Fruit fly (Drosophila melanogaster) whole organism, embryonic: ENCODE data around the gene prt.
A peak's percentile ranks its signal among the peaks of the same experiment; 100 is the strongest.

Source experiments
- BEAF-32 ChIP-seq: fragments of 200-800 bp; sonication (Bioruptor generic); optimal IDR thresholded peaks from 3 replicates; lab custom pipeline; 2017; ENCODE audit warnings: missing biosample characterization, missing genetic modification characterization, mild to moderate bottlenecking, moderate library complexity, missing genetic modification reagents
- BtbVII ChIP-seq: fragments of 200-800 bp; sonication (Bioruptor generic); optimal IDR thresholded peaks from 3 replicates; lab custom pipeline; 2017; ENCODE audit warnings: missing biosample characterization, mild to moderate bottlenecking, missing genetic modification characterization
- CG11456 ChIP-seq: fragments of 200-800 bp; sonication (Bioruptor generic); IDR thresholded peaks from 3 replicates; pipeline ENCODE4 v1.3.6; 2022; ENCODE audit warnings: missing biosample characterization, missing genetic modification characterization
- CG1233 ChIP-seq: fragments of 200-800 bp; sonication (Bioruptor generic); optimal IDR thresholded peaks from 4 replicates; lab custom pipeline; 2018; ENCODE audit warnings: missing biosample characterization, mild to moderate bottlenecking, missing genetic modification characterization
- CG12744 ChIP-seq: fragments of 200-800 bp; sonication (Bioruptor generic); optimal IDR thresholded peaks from 2 replicates; lab custom pipeline; 2016; ENCODE audit warnings: missing biosample characterization, missing genetic modification characterization
- CG13775 ChIP-seq: fragments of 200-800 bp; sonication (Bioruptor generic); optimal IDR thresholded peaks from 3 replicates; lab custom pipeline; 2017; ENCODE audit warnings: missing biosample characterization, mild to moderate bottlenecking, missing genetic modification characterization
- CG17328 ChIP-seq: fragments of 200-800 bp; sonication (Bioruptor generic); IDR thresholded peaks from 2 replicates; pipeline ENCODE4 v1.3.6; 2022; ENCODE audit warnings: missing biosample characterization, missing genetic modification characterization
- CG17568 ChIP-seq: fragments of 200-800 bp; sonication (Bioruptor generic); optimal IDR thresholded peaks from 2 replicates; lab custom pipeline; 2018; ENCODE audit warnings: missing biosample characterization, mild to moderate bottlenecking, missing genetic modification characterization, moderate library complexity
- CG17802 ChIP-seq: fragments of 200-800 bp; sonication (Bioruptor generic); optimal IDR thresholded peaks from 2 replicates; lab custom pipeline; 2018; ENCODE audit warnings: missing biosample characterization, mild to moderate bottlenecking, missing genetic modification characterization, moderate library complexity
- CG17912 ChIP-seq: fragments of 200-800 bp; sonication (Bioruptor generic); optimal IDR thresholded peaks from 2 replicates; lab custom pipeline; 2018; ENCODE audit warnings: missing biosample characterization, mild to moderate bottlenecking, missing genetic modification characterization
- CG1832 ChIP-seq: fragments of 200-800 bp; sonication (Bioruptor generic); optimal IDR thresholded peaks from 2 replicates; lab custom pipeline; 2017; ENCODE audit warnings: missing biosample characterization, mild to moderate bottlenecking, missing genetic modification characterization, inconsistent platforms
- CG18476 ChIP-seq: fragments of 200-800 bp; sonication (Bioruptor generic); optimal IDR thresholded peaks from 2 replicates; lab custom pipeline; 2016; ENCODE audit warnings: missing biosample characterization, mild to moderate bottlenecking, missing genetic modification characterization
- CG4404 ChIP-seq: fragments of 200-800 bp; sonication (Bioruptor generic); IDR thresholded peaks from 2 replicates; pipeline ENCODE4 v1.3.6; 2022; ENCODE audit warnings: missing biosample characterization, missing genetic modification characterization
- CG4707 ChIP-seq: fragments of 200-800 bp; sonication (Bioruptor generic); optimal IDR thresholded peaks from 2 replicates; lab custom pipeline; 2018; ENCODE audit warnings: missing biosample characterization, mild to moderate bottlenecking, missing genetic modification characterization, moderate library complexity
- CG6854 ChIP-seq: fragments of 200-800 bp; sonication (Bioruptor generic); optimal IDR thresholded peaks from 3 replicates; lab custom pipeline; 2017; ENCODE audit warnings: missing biosample characterization, mild to moderate bottlenecking, missing genetic modification characterization
- CG7271 ChIP-seq: fragments of 200-800 bp; sonication (Bioruptor generic); optimal IDR thresholded peaks from 2 replicates; lab custom pipeline; 2018; ENCODE audit warnings: missing biosample characterization, mild to moderate bottlenecking, missing genetic modification characterization, moderate library complexity
- CG7928 ChIP-seq: fragments of 200-800 bp; sonication (Bioruptor generic); optimal IDR thresholded peaks from 2 replicates; lab custom pipeline; 2017; ENCODE audit warnings: missing biosample characterization, mild to moderate bottlenecking, missing genetic modification characterization
- CG7963 ChIP-seq: fragments of 200-800 bp; sonication (Bioruptor generic); IDR thresholded peaks from 3 replicates; pipeline ENCODE4 v1.3.6; 2022; ENCODE audit warnings: missing biosample characterization, missing genetic modification characterization; ENCODE audit not compliant: partially characterized antibody
- CG8478 ChIP-seq: fragments of >200 bp; optimal IDR thresholded peaks from 2 replicates; lab custom pipeline; 2018
- Chrac-16 ChIP-seq: fragments of 200-800 bp; sonication (Bioruptor generic); optimal IDR thresholded peaks from 3 replicates; lab custom pipeline; 2016; ENCODE audit warnings: missing biosample characterization, missing genetic modification characterization
- Drgx ChIP-seq: fragments of 200-800 bp; sonication (Bioruptor generic); IDR thresholded peaks from 2 replicates; pipeline ENCODE4 v1.3.6; 2022; ENCODE audit warnings: missing biosample characterization, missing genetic modification characterization
- E2f1 ChIP-seq: fragments of 200-800 bp; sonication (Bioruptor generic); IDR thresholded peaks from 2 replicates; pipeline ENCODE4 v1.3.6; 2022; ENCODE audit warnings: missing biosample characterization, missing genetic modification characterization
- E2f2 ChIP-seq: fragments of 200-800 bp; sonication (Bioruptor generic); IDR thresholded peaks from 2 replicates; pipeline ENCODE4 v1.3.6; 2022; ENCODE audit warnings: missing biosample characterization, missing genetic modification characterization
- Ets65A ChIP-seq: fragments of 200-800 bp; sonication (Bioruptor generic); peaks from one replicate; lab custom pipeline; 2016; ENCODE audit warnings: missing biosample characterization, missing genetic modification characterization
- Fer1 ChIP-seq: fragments of 200-800 bp; sonication (Bioruptor generic); optimal IDR thresholded peaks from 2 replicates; lab custom pipeline; 2017; ENCODE audit warnings: missing biosample characterization, mild to moderate bottlenecking, missing genetic modification characterization
- MESR4 ChIP-seq: fragments of 200-800 bp; sonication (Bioruptor generic); optimal IDR thresholded peaks from 2 replicates; lab custom pipeline; 2018; ENCODE audit warnings: missing biosample characterization, mild to moderate bottlenecking, missing genetic modification characterization, moderate library complexity
- Neu2 ChIP-seq: fragments of 200-800 bp; sonication (Bioruptor generic); optimal IDR thresholded peaks from 3 replicates; lab custom pipeline; 2016; ENCODE audit warnings: missing biosample characterization, missing genetic modification characterization, borderline replicate concordance
- Nf-YA ChIP-seq: fragments of 200-800 bp; sonication (Bioruptor generic); IDR thresholded peaks from 2 replicates; pipeline ENCODE4 v1.3.6; 2022; ENCODE audit warnings: missing biosample characterization, missing genetic modification characterization
- Sin3A ChIP-seq: fragments of >200 bp; optimal IDR thresholded peaks from 2 replicates; lab custom pipeline; 2018
- ac ChIP-seq: fragments of 200-800 bp; sonication (Bioruptor generic); optimal IDR thresholded peaks from 3 replicates; lab custom pipeline; 2017; ENCODE audit warnings: missing biosample characterization, mild to moderate bottlenecking, missing genetic modification characterization
- caup ChIP-seq: fragments of 200-800 bp; sonication (Bioruptor generic); optimal IDR thresholded peaks from 3 replicates; lab custom pipeline; 2017; ENCODE audit warnings: missing biosample characterization, mild to moderate bottlenecking, missing genetic modification characterization, moderate library complexity; ENCODE audit not compliant: severe bottlenecking
- crc ChIP-seq: fragments of 200-800 bp; sonication (Bioruptor generic); optimal IDR thresholded peaks from 2 replicates; lab custom pipeline; 2016; ENCODE audit warnings: missing biosample characterization, missing genetic modification characterization
- dmrt11E ChIP-seq: fragments of 200-800 bp; sonication (Bioruptor generic); optimal IDR thresholded peaks from 3 replicates; lab custom pipeline; 2018; ENCODE audit warnings: missing biosample characterization, mild to moderate bottlenecking, missing genetic modification characterization, moderate library complexity
- dmrt99B ChIP-seq: fragments of 200-800 bp; sonication (Bioruptor generic); optimal IDR thresholded peaks from 2 replicates; lab custom pipeline; 2018; ENCODE audit warnings: missing biosample characterization, mild to moderate bottlenecking, missing genetic modification characterization, moderate library complexity
- ems ChIP-seq: fragments of 200-800 bp; sonication (Bioruptor generic); optimal IDR thresholded peaks from 3 replicates; lab custom pipeline; 2016; ENCODE audit warnings: missing biosample characterization, missing genetic modification characterization
- exex ChIP-seq: fragments of 200-800 bp; sonication (Bioruptor generic); optimal IDR thresholded peaks from 4 replicates; lab custom pipeline; 2018; ENCODE audit warnings: missing biosample characterization, mild to moderate bottlenecking, missing genetic modification characterization, moderate library complexity
- fd96Cb ChIP-seq: fragments of 200-800 bp; sonication (Bioruptor generic); optimal IDR thresholded peaks from 2 replicates; lab custom pipeline; 2018; ENCODE audit warnings: missing biosample characterization, mild to moderate bottlenecking, missing genetic modification characterization, moderate library complexity
- grn ChIP-seq: fragments of 200-800 bp; sonication (Bioruptor generic); optimal IDR thresholded peaks from 3 replicates; lab custom pipeline; 2017; ENCODE audit warnings: missing biosample characterization, missing genetic modification characterization
- gt ChIP-seq: fragments of 200-800 bp; sonication (Bioruptor generic); IDR thresholded peaks from 2 replicates; pipeline ENCODE4 v1.3.6; 2022; ENCODE audit warnings: missing biosample characterization, missing genetic modification characterization
- hb ChIP-seq: fragments of 200-800 bp; sonication (Bioruptor generic); IDR thresholded peaks from 3 replicates; pipeline ENCODE4 v1.3.6; 2022; ENCODE audit warnings: missing biosample characterization, missing genetic modification characterization; ENCODE audit not compliant: partially characterized antibody
- jigr1 ChIP-seq: fragments of 200-800 bp; sonication (Bioruptor generic); IDR thresholded peaks from 3 replicates; pipeline ENCODE4 v1.3.6; 2022; ENCODE audit warnings: missing biosample characterization, missing genetic modification characterization
- otp ChIP-seq: fragments of 200-800 bp; sonication (Bioruptor generic); IDR thresholded peaks from 3 replicates; pipeline ENCODE4, ENCODE4 v1.3.6; 2022; ENCODE audit warnings: missing biosample characterization, missing genetic modification characterization
- pan ChIP-seq, 4 experiments: fragments of >200 bp in 3 of 4; fragments of 200-800 bp in 1 of 4; sonication (Bioruptor generic) in 1 of 4; optimal IDR thresholded peaks in 3 of 4; IDR thresholded peaks in 1 of 4; 2 replicates each; pipeline versions ENCODE4 v1.3.6 to Lab custom; 2017 to 2022; ENCODE audit warnings: missing biosample characterization in 2 of 4, missing genetic modification characterization in 2 of 4, mixed read lengths in 1 of 4
- sc ChIP-seq, 3 experiments: fragments of >200 bp in 2 of 3; fragments of 200-800 bp in 1 of 3; sonication (Bioruptor generic) in 1 of 3; optimal IDR thresholded peaks; 2 replicates in 2 of 3; 3 replicates in 1 of 3; lab custom pipeline; 2017; ENCODE audit warnings: mild to moderate bottlenecking in 1 of 3, missing biosample characterization in 1 of 3, missing genetic modification characterization in 1 of 3, missing genetic modification reagents in 1 of 3
- scrt ChIP-seq: fragments of 200-800 bp; sonication (Bioruptor generic); optimal IDR thresholded peaks from 2 replicates; lab custom pipeline; 2018; ENCODE audit warnings: missing biosample characterization, mild to moderate bottlenecking, missing genetic modification characterization, moderate library complexity
- sd ChIP-seq: fragments of 200-800 bp; sonication (Bioruptor generic); optimal IDR thresholded peaks from 3 replicates; lab custom pipeline; 2018; ENCODE audit warnings: missing biosample characterization, mild to moderate bottlenecking, missing genetic modification characterization, moderate library complexity
- sens ChIP-seq: fragments of 200-800 bp; sonication (Bioruptor generic); peaks from one replicate; lab custom pipeline; 2016; ENCODE audit warnings: missing biosample characterization, missing genetic modification characterization
- trh ChIP-seq: fragments of 200-800 bp; sonication (Bioruptor generic); optimal IDR thresholded peaks from 2 replicates; lab custom pipeline; 2016; ENCODE audit warnings: missing biosample characterization, missing genetic modification characterization
- ttk ChIP-seq: fragments of 200-800 bp; sonication (Bioruptor generic); IDR thresholded peaks from 2 replicates; pipeline ENCODE4 v2.1.2; 2022; ENCODE audit warnings: missing biosample characterization, missing genetic modification characterization

Gene prt

DNA sequence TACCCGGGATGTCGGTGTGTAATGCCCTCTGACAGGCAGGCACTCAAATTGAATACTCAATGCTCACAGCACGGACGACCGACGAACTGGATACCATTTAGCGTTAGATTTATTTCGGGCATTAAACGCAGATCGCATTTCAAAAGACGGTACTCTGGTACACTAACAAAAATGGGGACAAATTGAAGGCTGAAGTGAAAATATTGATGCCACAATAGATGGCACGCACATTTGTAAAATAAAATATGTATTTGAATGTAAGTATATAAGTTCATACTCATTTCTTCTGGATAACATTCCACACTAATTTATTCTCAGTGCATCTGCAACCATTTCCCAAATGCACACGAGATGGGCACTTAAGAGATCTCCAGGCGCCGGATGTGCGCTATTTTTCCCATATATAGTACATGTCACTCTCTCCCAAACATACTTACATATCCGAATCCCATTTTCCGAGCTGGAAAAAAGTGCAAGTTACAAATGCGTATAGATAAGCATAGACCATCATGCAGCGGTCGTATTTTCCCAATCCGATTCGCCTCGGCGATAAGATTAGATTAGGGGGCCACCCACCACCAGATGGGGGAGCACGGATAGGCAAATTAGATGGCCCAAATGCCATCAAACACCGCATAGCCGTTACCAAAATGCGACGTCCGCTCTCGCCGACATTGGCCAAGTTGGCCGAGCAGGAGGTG, 10.8 kb upstream of the prt start, which contains the start of gene CG10301 (continued):
- TF ChIP-seq ac (GFP tag; lab: Kevin White, UChicago) (peak; percentile 61), pan (optimal IDR thresholded peaks at IDR 0.05; lab: Kevin White, UChicago) (no peak), pan (GFP tag; optimal IDR thresholded peaks at IDR 0.05 in 1 of 2, IDR thresholded peaks at IDR 0.05 in 1 of 2) (no peak), CG11456 (no peak), Drgx (GFP tag; lab: Robert Waterston, UW) (no peak), ems (peak; percentile 24), caup (no peak), trh (GFP tag; lab: Kevin White, UChicago) (no peak), CG8478 (lab: Kevin White, UChicago) (no peak), dmrt11E (tag; lab: Kevin White, UChicago) (peak; percentile 89), sd (tag; lab: Kevin White, UChicago) (peak; percentile 3), CG12744 (no peak), CG6854 (GFP tag; lab: Kevin White, UChicago) (no peak), MESR4 (GFP tag; lab: Kevin White, UChicago) (no peak), BEAF-32 (no peak), fd96Cb (peak; percentile 69), CG1832 (GFP tag; lab: Kevin White, UChicago) (no peak), Chrac-16 (GFP tag; lab: Kevin White, UChicago) (peak; percentile 68), scrt (GFP tag; lab: Kevin White, UChicago) (no peak), sens (GFP tag; lab: Kevin White, UChicago) (peak; percentile 97), Neu2 (GFP tag; lab: Kevin White, UChicago) (no peak), jigr1 (GFP tag; lab: Robert Waterston, UW) (no peak), E2f2 (GFP tag; lab: Robert Waterston, UW) (peak; percentile 34; the same call in 1 of the 2 replicates), grn (no peak), CG4707 (GFP tag; lab: Kevin White, UChicago) (peak; percentile 21), CG4404 (GFP tag; lab: Robert Waterston, UW) (peak; percentile 84), CG1233 (GFP tag; lab: Kevin White, UChicago) (peak; percentile 56), sc (optimal IDR thresholded peaks at IDR 0.05; lab: Kevin White, UChicago) (no peak), sc (GFP tag; optimal IDR thresholded peaks at IDR 0.05; lab: Kevin White, UChicago) (peak; percentile 50), Ets65A (peak; percentile 90), CG17568 (no peak), ttk (GFP tag; lab: Robert Waterston, UW) (0 out of 2 replicates have a peak, but pooled peaks have one; percentile 12), exex (tag; lab: Kevin White, UChicago) (no peak), gt (0 out of 2 replicates have a peak, but pooled peaks have one; percentile 31), CG7963 (no peak), otp (GFP tag; lab: Robert Waterston, UW) (peak; percentile 69; the same call in 2 of the 3 replicates), dmrt99B (tag; lab: Kevin White, UChicago) (peak; percentile 66), Nf-YA (no peak), CG17802 (peak; percentile 35), crc (GFP tag; lab: Kevin White, UChicago) (no peak), CG18476 (GFP tag; lab: Kevin White, UChicago) (peak; percentile 32), CG17912 (GFP tag; lab: Kevin White, UChicago) (no peak), CG17328 (GFP tag; lab: Robert Waterston, UW) (peak; percentile 81), hb (GFP tag; lab: Robert Waterston, UW) (no peak), E2f1 (peak; percentile 60), Fer1 (no peak), CG13775 (GFP tag; lab: Kevin White, UChicago) (peak; percentile 62), BtbVII (GFP tag; lab: Kevin White, UChicago) (no peak), CG7271 (no peak), Sin3A (lab: Kevin White, UChicago) (no peak), CG7928 (GFP tag; lab: Kevin White, UChicago) (no peak)
